Fruit fly (Drosophila melanogaster) whole organism, adult: Measurements from ENCODE around the gene Ugt37A3.

ENCODE experiments used
- CG11617 ChIP-seq: fragments of 200-800 bp; sonication (Bioruptor generic); optimal IDR thresholded peaks from 2 replicates; lab custom pipeline; 2017; ENCODE audit warnings: mild to moderate bottlenecking, missing biosample characterization, missing genetic modification reagents, missing genetic modification characterization
- CG12768 ChIP-seq: fragments of 200-800 bp; sonication (Bioruptor generic); optimal IDR thresholded peaks from 2 replicates; lab custom pipeline; 2017; ENCODE audit warnings: missing biosample characterization, missing genetic modification characterization, mild to moderate bottlenecking, moderate library complexity, missing genetic modification reagents
- CG1620 ChIP-seq: fragments of 200-800 bp; sonication (Bioruptor generic); optimal IDR thresholded peaks from 2 replicates; lab custom pipeline; 2016; ENCODE audit warnings: missing biosample characterization, missing genetic modification characterization
- CG33017 ChIP-seq: fragments of 200-800 bp; sonication (Bioruptor generic); optimal IDR thresholded peaks from 2 replicates; lab custom pipeline; 2018; ENCODE audit warnings: missing biosample characterization, mild to moderate bottlenecking, missing genetic modification characterization, moderate library complexity
- CG5204 ChIP-seq: fragments of 200-800 bp; sonication (Bioruptor generic); optimal IDR thresholded peaks from 2 replicates; lab custom pipeline; 2016; ENCODE audit warnings: missing biosample characterization, missing genetic modification characterization
- Clk ChIP-seq: fragments of 200-800 bp; sonication (Bioruptor generic); optimal IDR thresholded peaks from 2 replicates; lab custom pipeline; 2017; ENCODE audit warnings: missing biosample characterization, missing genetic modification characterization
- Mnt ChIP-seq: fragments of 200-800 bp; sonication (Bioruptor generic); optimal IDR thresholded peaks from 2 replicates; lab custom pipeline; 2016; ENCODE audit warnings: missing biosample characterization, mild to moderate bottlenecking, missing genetic modification characterization
- bab1 ChIP-seq: fragments of 200-800 bp; sonication (Bioruptor generic); optimal IDR thresholded peaks from 3 replicates; lab custom pipeline; 2019; ENCODE audit warnings: missing biosample characterization, mild to moderate bottlenecking, missing genetic modification characterization, moderate library complexity
- cnc ChIP-seq, 2 experiments: fragments of >200 bp; optimal IDR thresholded peaks; 2 replicates each; lab custom pipeline; 2017
- kay ChIP-seq: fragments of 200-800 bp; sonication (Bioruptor generic); peaks from one replicate; lab custom pipeline; 2016; ENCODE audit warnings: missing biosample characterization, missing genetic modification characterization, borderline replicate concordance
- ovo ChIP-seq: fragments of 200-800 bp; sonication (Bioruptor generic); optimal IDR thresholded peaks from 2 replicates; lab custom pipeline; 2016; ENCODE audit warnings: missing biosample characterization, missing genetic modification characterization
- pad ChIP-seq: fragments of 200-800 bp; sonication (Bioruptor generic); optimal IDR thresholded peaks from 3 replicates; lab custom pipeline; 2017; ENCODE audit warnings: missing biosample characterization, missing genetic modification characterization, mild to moderate bottlenecking, moderate library complexity, missing genetic modification reagents
- toe ChIP-seq: fragments of 200-800 bp; sonication (Bioruptor generic); optimal IDR thresholded peaks from 2 replicates; lab custom pipeline; 2016; ENCODE audit warnings: missing biosample characterization, missing genetic modification characterization

DNA sequence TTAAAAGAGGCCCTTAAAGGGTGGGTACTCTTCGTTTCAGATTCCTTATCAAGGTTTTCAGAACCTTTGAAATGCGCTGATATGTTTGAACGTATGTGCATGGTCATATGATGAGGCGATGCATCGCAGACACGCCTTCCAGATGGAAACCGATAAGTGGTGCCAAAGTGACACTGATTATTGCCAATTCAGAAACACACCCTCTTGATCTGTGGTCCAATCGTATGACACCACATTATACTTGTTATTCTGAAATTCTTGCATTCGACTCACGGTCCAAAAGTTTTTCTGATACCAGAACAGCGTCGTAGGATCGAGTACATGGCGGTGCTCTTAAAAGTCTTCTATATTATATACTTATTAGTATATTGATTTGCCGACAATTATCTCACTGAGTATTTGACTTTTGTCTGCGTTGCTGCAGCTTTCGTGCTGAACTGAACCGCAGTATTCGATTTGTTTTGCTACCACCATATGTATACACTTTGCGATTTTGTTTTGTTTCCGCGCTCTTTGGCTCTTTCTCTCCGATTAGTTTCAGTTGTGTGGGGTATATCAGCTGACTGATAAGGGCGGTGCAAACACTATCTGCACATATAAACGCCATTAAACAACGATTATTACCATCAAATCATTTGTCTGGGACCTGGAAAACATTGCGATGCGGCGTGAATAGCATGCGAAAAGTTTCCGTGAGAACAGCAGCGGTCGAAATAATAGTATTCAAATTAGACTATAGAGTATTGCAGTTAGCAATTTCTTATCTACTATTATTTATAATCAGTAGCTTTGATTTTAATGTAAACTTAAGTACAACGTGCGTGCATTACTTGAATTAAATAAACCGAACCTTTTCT is 22.9 kb downstream of the Ugt37A3 start:
- TF ChIP-seq bab1 (GFP tag; lab: Kevin White, UChicago) (no peak), Mnt (peak; percentile 26), CG11617 (no peak), toe (GFP tag; lab: Kevin White, UChicago) (no peak), kay (peak; percentile 94), CG1620 (GFP tag; lab: Kevin White, UChicago) (no peak), CG12768 (GFP tag; lab: Kevin White, UChicago) (no peak), CG5204 (GFP tag; lab: Kevin White, UChicago) (peak; percentile 23), Clk (GFP tag; lab: Kevin White, UChicago) (no peak), cnc (optimal IDR thresholded peaks at IDR 0.05; lab: Kevin White, UChicago) (no peak), CG33017 (tag; lab: Kevin White, UChicago) (no peak), ovo (no peak), pad (GFP tag; lab: Kevin White, UChicago) (no peak)
